Fruit fly (Drosophila melanogaster): ENCODE measurements around the gene CG7990.

CG7990 gene

DNA sequence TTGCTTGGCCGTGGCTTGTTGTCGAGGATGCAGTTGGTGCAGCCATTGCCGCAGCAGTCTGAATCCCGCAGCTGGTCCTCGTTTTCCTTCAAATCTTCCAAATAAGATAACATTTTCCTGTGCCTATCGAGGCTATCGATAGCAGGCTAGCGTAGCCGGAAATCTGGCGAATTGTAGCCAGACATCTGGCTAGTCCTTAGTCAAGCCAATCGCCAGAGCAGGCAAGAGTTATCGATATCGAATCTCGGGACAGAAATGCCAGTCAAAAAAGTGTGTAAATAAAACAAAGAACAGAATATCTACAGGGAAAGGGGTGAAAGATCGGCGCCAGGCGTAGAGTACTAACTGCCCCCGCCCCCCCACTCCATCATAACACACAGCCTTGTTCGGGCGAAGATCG is 8.4 kb downstream of the CG7990 start, which contains the start of the genes CG7914 and CG14194 (continued):
- TF ChIP-seq CG8924 (tag; optimal IDR thresholded peaks at IDR 0.05) (peak; percentile 1), CG1603 (tag; optimal IDR thresholded peaks at IDR 0.05) (peak; percentile 60), CG17802 (tag; optimal IDR thresholded peaks at IDR 0.05) (peak; percentile 10), Dll (GFP tag; IDR thresholded peaks at IDR 0.05; ENCODE audit: partially characterized antibody) (peak; percentile 77), HmgD (GFP tag; optimal IDR thresholded peaks at IDR 0.05) (peak; percentile 29), inv (GFP tag; IDR thresholded peaks at IDR 0.05; ENCODE audit: partially characterized antibody) (peak; percentile 60), HLH4C (GFP tag; IDR thresholded peaks at IDR 0.05; ENCODE audit: partially characterized antibody) (peak; percentile 96), CG10267 (tag; optimal IDR thresholded peaks at IDR 0.05) (peak; percentile 3), CG12659 (GFP tag; optimal IDR thresholded peaks at IDR 0.05) (peak; percentile 4), nom (GFP tag; optimal IDR thresholded peaks at IDR 0.05) (peak; percentile 3), CG8388 (GFP tag; optimal IDR thresholded peaks at IDR 0.05) (no peak), Ptx1 (GFP tag; IDR thresholded peaks at IDR 0.05) (no peak), CG17186 (GFP tag; optimal IDR thresholded peaks at IDR 0.05) (peak; percentile 47), CG14710 (tag; optimal IDR thresholded peaks at IDR 0.05) (peak; percentile 28), nmo (GFP tag; optimal IDR thresholded peaks at IDR 0.05) (peak; percentile 8), MESR4 (GFP tag; optimal IDR thresholded peaks at IDR 0.05) (peak; percentile 74), hb (GFP tag; IDR thresholded peaks at IDR 0.05; ENCODE audit: partially characterized antibody) (peak; percentile 86), Bgb (GFP tag; IDR thresholded peaks at IDR 0.05; ENCODE audit: partially characterized antibody) (peak; percentile 87), Rfx (GFP tag; IDR thresholded peaks at IDR 0.05) (peak; percentile 48), vnd (GFP tag; IDR thresholded peaks at IDR 0.05; ENCODE audit: partially characterized antibody) (peak; percentile 80), sug (tag; optimal IDR thresholded peaks at IDR 0.05) (peak; percentile 7), NfI (GFP tag; optimal IDR thresholded peaks at IDR 0.05) (peak; percentile 12), unc-4 (GFP tag; IDR thresholded peaks at IDR 0.05; ENCODE audit: partially characterized antibody) (peak; percentile 70), tna (GFP tag; IDR thresholded peaks at IDR 0.05; ENCODE audit: partially characterized antibody) (peak; percentile 94), luna (GFP tag; optimal IDR thresholded peaks at IDR 0.05) (no peak), CG13287 (GFP tag; IDR thresholded peaks at IDR 0.05; ENCODE audit: partially characterized antibody) (peak; percentile 81), HmgZ (tag; optimal IDR thresholded peaks at IDR 0.05) (peak; percentile 45), Dp (GFP tag; optimal IDR thresholded peaks at IDR 0.05) (peak; percentile 47), CG2202 (tag; optimal IDR thresholded peaks at IDR 0.05) (no peak), Sin3A (optimal IDR thresholded peaks at IDR 0.05) (peak; percentile 1), sna (GFP tag; IDR thresholded peaks at IDR 0.05; ENCODE audit: partially characterized antibody) (peak; percentile 74), Ets65A (GFP tag) (peak; percentile 54), CoRest (tag; optimal IDR thresholded peaks at IDR 0.05) (peak; percentile 14), CG15514 (GFP tag; optimal IDR thresholded peaks at IDR 0.05) (peak; percentile 58), nerfin-1 (tag; optimal IDR thresholded peaks at IDR 0.05) (no peak), Ets97D (GFP tag; optimal IDR thresholded peaks at IDR 0.05) (peak; percentile 27), onecut (GFP tag; IDR thresholded peaks at IDR 0.05) (peak; percentile 19; the same call in 1 of the 2 replicates), gfzf (GFP tag; optimal IDR thresholded peaks at IDR 0.05) (peak; percentile 24), ac (GFP tag; optimal IDR thresholded peaks at IDR 0.05) (no peak), sqz (GFP tag; optimal IDR thresholded peaks at IDR 0.05) (no peak), nerfin-2 (GFP tag; IDR thresholded peaks at IDR 0.05; ENCODE audit: partially characterized antibody) (peak; percentile 93), lab (GFP tag; optimal IDR thresholded peaks at IDR 0.05) (no peak), hbn (GFP tag; IDR thresholded peaks at IDR 0.05; ENCODE audit: partially characterized antibody) (peak; percentile 69; the same call in 1 of the 2 replicates), CG9932 (GFP tag; IDR thresholded peaks at IDR 0.05) (peak; percentile 15; the same call in 1 of the 2 replicates), grau (tag; optimal IDR thresholded peaks at IDR 0.05) (peak; percentile 14), lola (GFP tag; optimal IDR thresholded peaks at IDR 0.05) (no peak), ato (GFP tag; IDR thresholded peaks at IDR 0.05; ENCODE audit: partially characterized antibody) (peak; percentile 89), E2f2 (GFP tag; IDR thresholded peaks at IDR 0.05) (peak; percentile 65)

All from whole organism, embryonic.